Worm (Caenorhabditis elegans) whole organism, L3 larva: ENCODE data around the gene cpg-20.

ENCODE experiments used
- egl-5 ChIP-seq: fragments of 150-350 bp; optimal IDR thresholded peaks from 2 replicates; lab custom pipeline; 2017; ENCODE audit warnings: missing biosample characterization, missing genetic modification reagents, missing genetic modification characterization, inconsistent platforms
- nhr-25 ChIP-seq: sonication (generic microtip); optimal IDR thresholded peaks from 2 replicates; lab custom pipeline; 2017; ENCODE audit warnings: missing biosample characterization, missing genetic modification characterization
- nhr-76 ChIP-seq: fragments of 150-350 bp; sonication (generic microtip); optimal IDR thresholded peaks from 5 replicates; lab custom pipeline; 2014; ENCODE audit warnings: missing biosample characterization, missing genetic modification characterization
- pha-4 ChIP-seq: fragments of 150-350 bp; optimal IDR thresholded peaks from 2 replicates; lab custom pipeline; 2014; ENCODE audit warnings: missing biosample characterization, missing genetic modification reagents, missing genetic modification characterization
- snpc-4 ChIP-seq: fragments of 150-350 bp; optimal IDR thresholded peaks from 2 replicates; lab custom pipeline; 2014; ENCODE audit warnings: missing biosample characterization, missing genetic modification characterization

DNA sequence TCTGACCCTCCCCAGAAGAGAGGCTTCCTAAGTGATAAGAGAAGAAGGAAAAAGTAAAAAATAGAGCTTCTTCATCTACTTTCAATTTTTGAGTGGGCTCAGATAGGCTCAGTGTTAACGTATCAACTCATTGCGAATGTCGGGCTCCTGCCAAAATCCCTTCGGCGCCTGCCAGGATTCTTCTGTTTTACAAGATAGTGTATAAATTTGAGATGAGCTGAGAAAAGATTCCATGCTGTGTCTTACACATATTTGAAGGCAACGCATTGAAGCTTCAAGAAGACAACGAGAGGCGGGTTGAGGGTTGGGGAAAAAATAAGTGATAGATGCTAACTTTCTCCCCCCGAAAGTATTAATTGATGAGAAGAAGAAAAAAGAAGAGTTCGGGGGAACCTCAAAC, 43.6 kb downstream of the cpg-20 start:
- no peak for TF ChIP-seq snpc-4
- no peak for TF ChIP-seq pha-4 (tag; lab: Kevin White, UChicago)
- no peak for TF ChIP-seq egl-5 (tag; lab: Kevin White, UChicago)
- no peak for TF ChIP-seq nhr-25 (tag; lab: Kevin White, UChicago)
- TF ChIP-seq nhr-76 = no peak
